Worm (Caenorhabditis elegans) whole organism, midembryonic: ENCODE results near the gene Y37E11AM.3.

Source experiments
- cog-1 ChIP-seq: sonication (generic microtip); optimal IDR thresholded peaks from 2 replicates; lab custom pipeline; 2016; ENCODE audit warnings: missing genetic modification characterization, missing compliant biosample characterization
- flt-1 ChIP-seq: fragments of 200-800 bp; sonication (Bioruptor generic); IDR thresholded peaks from 2 replicates; pipeline ENCODE4 v1.3.6; 2022; ENCODE audit warnings: missing genetic modification characterization, missing compliant biosample characterization
- klf-2 ChIP-seq: fragments of 200-800 bp; sonication (Bioruptor generic); conservative IDR thresholded peaks from 2 replicates; pipeline ENCODE4 v1.3.6; 2022; ENCODE audit warnings: missing genetic modification reagents, missing genetic modification characterization, missing compliant biosample characterization
- med-1 ChIP-seq: sonication (generic microtip); optimal IDR thresholded peaks from 2 replicates; lab custom pipeline; 2017; ENCODE audit warnings: missing genetic modification characterization, mild to moderate bottlenecking, missing compliant biosample characterization, antibody characterized with exemption, missing genetic modification reagents; ENCODE audit not compliant: insufficient read depth
- tab-1 ChIP-seq: fragments of 200-800 bp; sonication (Bioruptor generic); IDR thresholded peaks from 2 replicates; pipeline ENCODE4 v1.3.6; 2022; ENCODE audit warnings: missing genetic modification characterization, missing compliant biosample characterization
- ztf-29 ChIP-seq: fragments of 200-800 bp; sonication (Bioruptor generic); IDR thresholded peaks from 2 replicates; pipeline ENCODE4 v1.3.6; 2022; ENCODE audit warnings: missing genetic modification reagents, missing genetic modification characterization, missing compliant biosample characterization

DNA sequence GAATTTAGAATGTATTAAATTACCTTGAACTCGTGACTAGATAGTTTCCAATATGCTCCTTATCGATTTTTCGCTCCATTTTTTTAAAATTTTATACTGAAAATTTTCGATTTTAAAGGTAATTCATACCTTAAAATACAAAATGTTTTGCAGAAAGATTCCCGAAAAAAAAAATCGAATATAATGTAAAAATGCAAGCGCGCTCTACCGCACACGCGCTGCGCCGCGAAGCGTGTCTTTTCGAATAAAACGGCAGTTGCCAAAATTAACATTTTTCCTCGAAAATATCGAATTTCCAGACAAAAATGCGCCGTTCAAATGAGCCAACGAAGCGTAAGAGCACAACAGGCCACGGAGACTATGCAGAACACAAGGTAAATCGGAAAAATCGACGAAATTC, 24.3 kb downstream of the Y37E11AM.3 start, which contains the start of the genes taf-6.2 and Y37E11AL.3:
- TF ChIP-seq cog-1 (tag; lab: Kevin White, UChicago) (no peak), flt-1 (GFP tag; lab: Robert Waterston, UW) (0 out of 2 replicates have a peak, but pooled peaks have one; percentile 18), ztf-29 (GFP tag; lab: Robert Waterston, UW) (no peak), tab-1 (GFP tag; lab: Robert Waterston, UW) (no peak), med-1 (GFP tag; lab: Kevin White, UChicago) (no peak), klf-2 (no peak)
